Worm (Caenorhabditis elegans) whole organism, L1 larva: ENCODE results near the gene F19F10.14.

Experiments used
- C16A3.4 ChIP-seq: fragments of 150-350 bp; optimal IDR thresholded peaks from 2 replicates; lab custom pipeline; 2014; ENCODE audit warnings: missing biosample characterization, missing genetic modification characterization
- alr-1 ChIP-seq: fragments of 200-800 bp; sonication (Bioruptor generic); optimal IDR thresholded peaks from 2 replicates; lab custom pipeline; 2018; ENCODE audit warnings: borderline replicate concordance, mild to moderate bottlenecking, missing genetic modification characterization, missing compliant biosample characterization
- blmp-1 ChIP-seq: fragments of 150-350 bp; optimal IDR thresholded peaks from 2 replicates; lab custom pipeline; 2014; ENCODE audit warnings: missing biosample characterization, missing genetic modification characterization
- ceh-8 ChIP-seq: fragments of 200-800 bp; sonication (Bioruptor generic); optimal IDR thresholded peaks from 2 replicates; lab custom pipeline; 2018; ENCODE audit warnings: mild to moderate bottlenecking, missing genetic modification characterization, moderate library complexity, missing compliant biosample characterization
- ceh-82 ChIP-seq, 3 experiments: fragments of 150-350 bp in 1 of 3; sonication (generic microtip) in 2 of 3; optimal IDR thresholded peaks; 2 replicates each; lab custom pipeline; 2014 to 2017; ENCODE audit warnings: missing biosample characterization in 3 of 3, missing genetic modification characterization in 3 of 3
- ceh-90 ChIP-seq: sonication (generic microtip); optimal IDR thresholded peaks from 2 replicates; lab custom pipeline; 2016; ENCODE audit warnings: missing genetic modification characterization, missing compliant biosample characterization
- dpl-1 ChIP-seq, 3 experiments: fragments of 150-350 bp in 2 of 3; sonication (generic microtip) in 1 of 3; optimal IDR thresholded peaks; 2 replicates each; lab custom pipeline; 2014 to 2017; ENCODE audit warnings: missing biosample characterization in 3 of 3, missing genetic modification characterization in 3 of 3, missing genetic modification reagents in 3 of 3
- dsc-1 ChIP-seq: sonication (generic microtip); optimal IDR thresholded peaks from 2 replicates; lab custom pipeline; 2016; ENCODE audit warnings: mild to moderate bottlenecking, missing genetic modification characterization, missing compliant biosample characterization
- efl-1 ChIP-seq, 4 experiments: fragments of 150-350 bp; optimal IDR thresholded peaks in 3 of 4; peaks in 1 of 4; 1 replicate in 1 of 4; 2 replicates in 3 of 4; lab custom pipeline; 2014; ENCODE audit warnings: missing biosample characterization in 2 of 4, missing genetic modification characterization in 2 of 4, missing genetic modification reagents in 2 of 4
- efl-3 ChIP-seq: fragments of 200-800 bp; sonication (Bioruptor generic); optimal IDR thresholded peaks from 2 replicates; lab custom pipeline; 2018; ENCODE audit warnings: mild to moderate bottlenecking, missing genetic modification characterization, missing compliant biosample characterization
- elt-2 ChIP-seq: sonication (generic microtip); optimal IDR thresholded peaks from 2 replicates; lab custom pipeline; 2016; ENCODE audit warnings: missing genetic modification characterization, mild to moderate bottlenecking, inconsistent platforms, missing compliant biosample characterization, missing genetic modification reagents
- elt-3 ChIP-seq, 6 experiments: fragments of 150-350 bp in 1 of 6; sonication (generic microtip); optimal IDR thresholded peaks; 2 replicates each; lab custom pipeline; 2017 to 2018; ENCODE audit warnings: missing biosample characterization in 6 of 6, missing genetic modification characterization in 6 of 6, inconsistent platforms in 1 of 6
- ets-5 ChIP-seq: fragments of 200-800 bp; sonication (Bioruptor generic); IDR thresholded peaks from 2 replicates; pipeline ENCODE4 v1.3.6; 2022; ENCODE audit warnings: missing genetic modification characterization, missing compliant biosample characterization
- fkh-10 ChIP-seq: sonication (generic microtip); optimal IDR thresholded peaks from 2 replicates; lab custom pipeline; 2017; ENCODE audit warnings: missing biosample characterization, missing genetic modification reagents, missing genetic modification characterization
- fkh-4 ChIP-seq: sonication (generic microtip); optimal IDR thresholded peaks from 2 replicates; lab custom pipeline; 2016; ENCODE audit warnings: missing compliant biosample characterization, missing genetic modification characterization, borderline replicate concordance
- fos-1 ChIP-seq: fragments of 150-350 bp; optimal IDR thresholded peaks from 2 replicates; lab custom pipeline; 2014; ENCODE audit warnings: missing biosample characterization, missing genetic modification characterization
- grh-1 ChIP-seq: fragments of 200-800 bp; sonication (Bioruptor generic); IDR thresholded peaks from 2 replicates; pipeline ENCODE4 v1.3.6; 2022; ENCODE audit warnings: missing genetic modification reagents, missing genetic modification characterization, missing compliant biosample characterization
- irx-1 ChIP-seq: sonication (generic microtip); optimal IDR thresholded peaks from 2 replicates; lab custom pipeline; 2016; ENCODE audit warnings: missing genetic modification characterization, missing compliant biosample characterization
- isw-1 ChIP-seq: fragments of 200-800 bp; sonication (Bioruptor generic); IDR thresholded peaks from 2 replicates; pipeline ENCODE4 v1.3.6; 2022; ENCODE audit warnings: missing genetic modification characterization, missing compliant biosample characterization
- lin-13 ChIP-seq: fragments of 150-350 bp; optimal IDR thresholded peaks from 2 replicates; lab custom pipeline; 2014; ENCODE audit warnings: missing biosample characterization, missing genetic modification reagents, missing genetic modification characterization
- lin-14 ChIP-seq: fragments of 200-800 bp; sonication (Bioruptor generic); optimal IDR thresholded peaks from 2 replicates; lab custom pipeline; 2018; ENCODE audit warnings: mild to moderate bottlenecking, missing genetic modification characterization, moderate library complexity, missing compliant biosample characterization
- lin-15B ChIP-seq: fragments of 150-350 bp; sonication (generic microtip); optimal IDR thresholded peaks from 3 replicates; lab custom pipeline; 2014; ENCODE audit warnings: missing biosample characterization, missing genetic modification characterization
- lin-35 ChIP-seq, 2 experiments: fragments of 150-350 bp; optimal IDR thresholded peaks; 2 replicates each; lab custom pipeline; 2014; ENCODE audit warnings: missing biosample characterization in 2 of 2, missing genetic modification characterization in 2 of 2, missing genetic modification reagents in 2 of 2
- lsy-2 ChIP-seq, 2 experiments: fragments of 150-350 bp; optimal IDR thresholded peaks; 2 replicates each; lab custom pipeline; 2014; ENCODE audit warnings: missing biosample characterization in 2 of 2, missing genetic modification characterization in 2 of 2
- mab-9 ChIP-seq: fragments of 200-800 bp; sonication (Bioruptor generic); IDR thresholded peaks from 2 replicates; pipeline ENCODE4 v1.3.6; 2022; ENCODE audit warnings: missing genetic modification reagents, missing genetic modification characterization, missing compliant biosample characterization
- mdl-1 ChIP-seq, 2 experiments: fragments of 150-350 bp; optimal IDR thresholded peaks; 2 replicates each; lab custom pipeline; 2014 to 2017; ENCODE audit warnings: missing biosample characterization in 2 of 2, missing genetic modification characterization in 2 of 2, inconsistent platforms in 1 of 2
- mep-1 ChIP-seq: fragments of 150-350 bp; optimal IDR thresholded peaks from 2 replicates; lab custom pipeline; 2014; ENCODE audit warnings: missing biosample characterization, missing genetic modification characterization
- nhr-19 ChIP-seq: fragments of 200-800 bp; sonication (Bioruptor generic); conservative IDR thresholded peaks from 2 replicates; pipeline ENCODE4 v1.3.6; 2022; ENCODE audit warnings: missing genetic modification characterization, missing compliant biosample characterization
- nhr-20 ChIP-seq: sonication (generic microtip); optimal IDR thresholded peaks from 2 replicates; lab custom pipeline; 2016; ENCODE audit warnings: mild to moderate bottlenecking, missing genetic modification characterization, missing compliant biosample characterization
- nhr-237 ChIP-seq: fragments of 150-350 bp; optimal IDR thresholded peaks from 2 replicates; lab custom pipeline; 2014; ENCODE audit warnings: missing biosample characterization, missing genetic modification characterization
- nhr-47 ChIP-seq: sonication (generic microtip); optimal IDR thresholded peaks from 2 replicates; lab custom pipeline; 2016; ENCODE audit warnings: mild to moderate bottlenecking, missing genetic modification characterization, moderate library complexity, missing compliant biosample characterization
- nhr-71 ChIP-seq: sonication (generic microtip); optimal IDR thresholded peaks from 2 replicates; lab custom pipeline; 2016; ENCODE audit warnings: mild to moderate bottlenecking, missing genetic modification characterization, moderate library complexity, missing compliant biosample characterization
- nhr-77 ChIP-seq: fragments of 150-350 bp; optimal IDR thresholded peaks from 2 replicates; lab custom pipeline; 2014; ENCODE audit warnings: missing biosample characterization, missing genetic modification characterization
- nhr-85 ChIP-seq: sonication (generic microtip); peaks from one replicate; lab custom pipeline; 2016; ENCODE audit warnings: missing genetic modification characterization, inconsistent platforms, missing compliant biosample characterization
- nhr-90 ChIP-seq: sonication (generic microtip); optimal IDR thresholded peaks from 2 replicates; lab custom pipeline; 2016; ENCODE audit warnings: mild to moderate bottlenecking, missing genetic modification characterization, missing compliant biosample characterization; ENCODE audit not compliant: poor library complexity
- pag-3 ChIP-seq: sonication (generic microtip); optimal IDR thresholded peaks from 2 replicates; lab custom pipeline; 2017; ENCODE audit warnings: missing genetic modification characterization, mild to moderate bottlenecking, missing compliant biosample characterization, antibody characterized with exemption, borderline replicate concordance; ENCODE audit not compliant: insufficient read depth
- rnt-1 ChIP-seq: sonication (generic microtip); optimal IDR thresholded peaks from 2 replicates; lab custom pipeline; 2016; ENCODE audit warnings: mild to moderate bottlenecking, missing genetic modification characterization, moderate library complexity, missing compliant biosample characterization
- skn-1 ChIP-seq: fragments of 150-350 bp; optimal IDR thresholded peaks from 2 replicates; lab custom pipeline; 2014; ENCODE audit warnings: missing biosample characterization, missing genetic modification characterization
- snpc-4 ChIP-seq: fragments of 150-350 bp; optimal IDR thresholded peaks from 2 replicates; lab custom pipeline; 2014; ENCODE audit warnings: missing biosample characterization, missing genetic modification characterization
- snu-23 ChIP-seq: sonication (generic microtip); optimal IDR thresholded peaks from 2 replicates; lab custom pipeline; 2016; ENCODE audit warnings: missing genetic modification characterization, missing compliant biosample characterization
- sox-4 ChIP-seq: sonication (generic microtip); optimal IDR thresholded peaks from 2 replicates; lab custom pipeline; 2016; ENCODE audit warnings: missing genetic modification characterization, missing compliant biosample characterization
- sup-37 ChIP-seq: fragments of 200-800 bp; sonication (Bioruptor generic); optimal IDR thresholded peaks from 2 replicates; lab custom pipeline; 2018; ENCODE audit warnings: mild to moderate bottlenecking, missing genetic modification characterization, missing compliant biosample characterization
- swsn-7 ChIP-seq: sonication (generic microtip); optimal IDR thresholded peaks from 2 replicates; lab custom pipeline; 2016; ENCODE audit warnings: missing genetic modification characterization, missing compliant biosample characterization
- tbx-2 ChIP-seq: sonication (generic microtip); optimal IDR thresholded peaks from 2 replicates; lab custom pipeline; 2016; ENCODE audit warnings: missing genetic modification characterization, missing compliant biosample characterization
- unc-86 ChIP-seq: sonication (generic microtip); optimal IDR thresholded peaks from 2 replicates; lab custom pipeline; 2016; ENCODE audit warnings: missing genetic modification characterization, missing compliant biosample characterization
- unc-98 ChIP-seq: fragments of 200-800 bp; sonication (Bioruptor generic); IDR thresholded peaks from 2 replicates; pipeline ENCODE4 v1.3.6; 2022; ENCODE audit warnings: missing genetic modification characterization, missing compliant biosample characterization
- vab-15 ChIP-seq: sonication (generic microtip); optimal IDR thresholded peaks from 2 replicates; lab custom pipeline; 2017; ENCODE audit warnings: missing genotype, mild to moderate bottlenecking, missing genetic modification characterization, missing compliant biosample characterization
- xbp-1 ChIP-seq: sonication (generic microtip); optimal IDR thresholded peaks from 2 replicates; lab custom pipeline; 2016; ENCODE audit warnings: missing genetic modification characterization, missing compliant biosample characterization

Gene F19F10.14

DNA sequence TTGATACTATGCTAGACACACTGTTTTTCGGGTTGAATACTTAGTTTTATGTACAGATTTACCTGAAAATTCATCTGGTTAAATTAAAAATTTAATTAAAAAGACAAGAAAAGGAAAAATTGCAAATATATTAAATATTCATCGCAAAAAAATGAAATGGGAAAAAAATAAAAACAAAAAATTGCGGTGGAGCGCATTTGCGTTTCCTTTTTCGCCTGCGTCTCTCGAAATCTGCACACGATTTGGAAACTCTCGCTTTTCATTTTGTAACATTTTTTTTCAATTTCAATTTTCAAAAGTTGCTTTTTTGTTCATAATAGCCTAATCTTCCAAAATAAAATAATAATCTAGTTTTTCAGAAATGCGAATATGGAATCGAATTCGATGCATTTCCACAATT, 16.8 kb upstream of the F19F10.14 start, which contains the start of the genes F19F10.11 and C50E3.5:
TSS of gene F19F10.11 (minus strand) at position 68 of the 400 bp plus-strand sequence.
TSS of gene C50E3.5 (plus strand) at position 360 of the 400 bp plus-strand sequence.
- TF ChIP-seq nhr-47 (tag; lab: Kevin White, UChicago) (peak; percentile 73), blmp-1 (tag; lab: Kevin White, UChicago) (peak; percentile 56), rnt-1 (peak; percentile 57), irx-1 (tag; lab: Kevin White, UChicago) (peak; percentile 42), lsy-2 (tag; optimal IDR thresholded peaks at IDR 0.05; lab: Kevin White, UChicago) (peak; percentile 71 to 74), ceh-8 (no peak), nhr-237 (no peak), xbp-1 (tag; lab: Kevin White, UChicago) (peak; percentile 67), nhr-90 (tag; lab: Kevin White, UChicago) (peak; percentile 66), snpc-4 (tag; lab: Kevin White, UChicago) (peak; percentile 68), nhr-19 (GFP tag; lab: Robert Waterston, UW) (peak; percentile 66), mdl-1 (tag; optimal IDR thresholded peaks at IDR 0.05; lab: Kevin White, UChicago) (peak in 1 of 2 experiments; percentile 32), snu-23 (peak; percentile 78), dsc-1 (peak; percentile 62), grh-1 (GFP tag; lab: Robert Waterston, UW) (peak; percentile 18; the same call in 1 of the 2 replicates), lin-35 (GFP tag; optimal IDR thresholded peaks at IDR 0.05; lab: Kevin White, UChicago) (peak; percentile 27 to 64), fkh-4 (no peak), lin-13 (peak; percentile 53), tbx-2 (tag; lab: Kevin White, UChicago) (peak; percentile 70), swsn-7 (tag; lab: Kevin White, UChicago) (peak; percentile 70), nhr-71 (peak; percentile 79), lin-14 (GFP tag; lab: Kevin White, UChicago) (peak; percentile 79), mep-1 (tag; lab: Kevin White, UChicago) (peak; percentile 82), ceh-82 (tag; optimal IDR thresholded peaks at IDR 0.05; lab: Kevin White, UChicago) (peak; percentile 21 to 60 (median 44)), ets-5 (GFP tag; lab: Robert Waterston, UW) (no peak), elt-3 (tag; optimal IDR thresholded peaks at IDR 0.05; lab: Kevin White, UChicago) (peak in 1 of 6 experiments; percentile 57), fos-1 (tag; lab: Kevin White, UChicago) (peak; percentile 46), fkh-10 (GFP tag; lab: Kevin White, UChicago) (no peak), lin-15B (tag; lab: Kevin White, UChicago) (peak; percentile 38), alr-1 (tag; lab: Kevin White, UChicago) (no peak), efl-3 (GFP tag; lab: Kevin White, UChicago) (no peak), dpl-1 (GFP tag; optimal IDR thresholded peaks at IDR 0.05; lab: Kevin White, UChicago) (peak; percentile 48 to 72 (median 66)), ceh-90 (tag; lab: Kevin White, UChicago) (no peak), unc-98 (no peak), nhr-77 (tag; lab: Kevin White, UChicago) (no peak), nhr-85 (tag; lab: Kevin White, UChicago) (peak; percentile 74), mab-9 (GFP tag; lab: Robert Waterston, UW) (no peak), elt-2 (tag; lab: Kevin White, UChicago) (no peak), skn-1 (tag; lab: Kevin White, UChicago) (peak; percentile 48), sox-4 (no peak), unc-86 (tag; lab: Kevin White, UChicago) (peak; percentile 64), pag-3 (tag; lab: Kevin White, UChicago) (peak; percentile 22), efl-1 (optimal IDR thresholded peaks at IDR 0.05; lab: Kevin White, UChicago) (peak; percentile 69 to 71), efl-1 (GFP tag; optimal IDR thresholded peaks at IDR 0.05 in 1 of 2; lab: Kevin White, UChicago) (peak; percentile 69 to 95), isw-1 (GFP tag; lab: Robert Waterston, UW) (peak; percentile 26), C16A3.4 (peak; percentile 67), sup-37 (GFP tag; lab: Kevin White, UChicago) (no peak), vab-15 (no peak), nhr-20 (tag; lab: Kevin White, UChicago) (peak; percentile 69)
